Worm (Caenorhabditis elegans) whole organism, L2 larva: ENCODE measurements around the gene emb-30.
A peak's percentile ranks its signal among the peaks of the same experiment; 100 is the strongest.

ENCODE experiments used
- C34F6.9 ChIP-seq: fragments of 150-350 bp; optimal IDR thresholded peaks from 2 replicates; lab custom pipeline; 2014; ENCODE audit warnings: missing biosample characterization, missing genetic modification characterization
- R02D3.7 ChIP-seq: fragments of 150-350 bp; optimal IDR thresholded peaks from 2 replicates; lab custom pipeline; 2014; ENCODE audit warnings: missing biosample characterization, missing genetic modification characterization
- alr-1 ChIP-seq: fragments of 150-350 bp; optimal IDR thresholded peaks from 2 replicates; lab custom pipeline; 2014; ENCODE audit warnings: missing biosample characterization, missing genetic modification characterization
- ama-1 ChIP-seq: fragments of 150-350 bp; optimal IDR thresholded peaks from 2 replicates; lab custom pipeline; 2018; ENCODE audit warnings: inconsistent platforms
- crh-2 ChIP-seq: sonication (generic microtip); optimal IDR thresholded peaks from 2 replicates; lab custom pipeline; 2017; ENCODE audit warnings: missing biosample characterization, missing genetic modification characterization
- fos-1 ChIP-seq: fragments of 150-350 bp; optimal IDR thresholded peaks from 2 replicates; lab custom pipeline; 2014; ENCODE audit warnings: missing biosample characterization, missing genetic modification characterization
- nhr-11 ChIP-seq: fragments of 150-350 bp; optimal IDR thresholded peaks from 2 replicates; lab custom pipeline; 2014; ENCODE audit warnings: missing biosample characterization, missing genetic modification characterization
- nhr-12 ChIP-seq: fragments of 150-350 bp; optimal IDR thresholded peaks from 2 replicates; lab custom pipeline; 2014; ENCODE audit warnings: missing biosample characterization, missing genetic modification characterization
- nhr-25 ChIP-seq: fragments of 150-350 bp; sonication (generic microtip); optimal IDR thresholded peaks from 3 replicates; lab custom pipeline; 2014; ENCODE audit warnings: missing biosample characterization, missing genetic modification characterization
- nhr-77 ChIP-seq: fragments of 150-350 bp; optimal IDR thresholded peaks from 2 replicates; lab custom pipeline; 2014; ENCODE audit warnings: missing biosample characterization, missing genetic modification characterization
- skn-1 ChIP-seq: sonication (generic microtip); optimal IDR thresholded peaks from 2 replicates; lab custom pipeline; 2017; ENCODE audit warnings: missing biosample characterization, missing genetic modification characterization
- zag-1 ChIP-seq: fragments of 150-350 bp; optimal IDR thresholded peaks from 2 replicates; lab custom pipeline; 2014; ENCODE audit warnings: missing biosample characterization, missing genetic modification characterization
- ztf-11 ChIP-seq: sonication (generic microtip); optimal IDR thresholded peaks from 2 replicates; lab custom pipeline; 2017; ENCODE audit warnings: missing biosample characterization, missing genetic modification characterization

ce11 chrIII:9482423-9482993, 41.2 kb upstream of the emb-30 start:
- no peak for TF ChIP-seq ama-1 (lab: Kevin White, UChicago)
- peak; percentile 48 for TF ChIP-seq fos-1 (tag; lab: Kevin White, UChicago)
- no peak for TF ChIP-seq nhr-77 (tag; lab: Kevin White, UChicago)
- no peak for TF ChIP-seq nhr-25 (tag; lab: Kevin White, UChicago)
- TF ChIP-seq R02D3.7 (tag; lab: Kevin White, UChicago), result no peak
- TF ChIP-seq alr-1 (tag; lab: Kevin White, UChicago), result no peak
- TF ChIP-seq ztf-11 (tag; lab: Kevin White, UChicago), result no peak
- no peak for TF ChIP-seq nhr-12 (tag; lab: Kevin White, UChicago)
- TF ChIP-seq nhr-11, result no peak
- TF ChIP-seq C34F6.9 (tag; lab: Kevin White, UChicago), result peak; percentile 13
- TF ChIP-seq skn-1 (tag; lab: Kevin White, UChicago), result no peak
- no peak for TF ChIP-seq zag-1 (tag; lab: Kevin White, UChicago)
- TF ChIP-seq crh-2, result no peak
